Fruit fly (Drosophila melanogaster) whole organism, embryonic: ENCODE measurements around the gene CG3764.

ENCODE experiments used
- BEAF-32 ChIP-seq: fragments of 200-800 bp; sonication (Bioruptor generic); optimal IDR thresholded peaks from 3 replicates; lab custom pipeline; 2017; ENCODE audit warnings: missing biosample characterization, missing genetic modification characterization, mild to moderate bottlenecking, moderate library complexity, missing genetic modification reagents
- Bgb ChIP-seq: fragments of 200-800 bp; sonication (Bioruptor generic); IDR thresholded peaks from 2 replicates; pipeline ENCODE4 v1.3.6; 2022; ENCODE audit warnings: missing biosample characterization, missing genetic modification characterization; ENCODE audit not compliant: partially characterized antibody
- CG14014 ChIP-seq: fragments of 200-800 bp; sonication (Bioruptor generic); IDR thresholded peaks from 2 replicates; pipeline ENCODE4 v1.3.6; 2022; ENCODE audit warnings: missing biosample characterization, missing genetic modification characterization
- CG14710 ChIP-seq: fragments of 200-800 bp; sonication (Bioruptor generic); optimal IDR thresholded peaks from 3 replicates; lab custom pipeline; 2019; ENCODE audit warnings: missing biosample characterization, mild to moderate bottlenecking, missing genetic modification characterization, moderate library complexity
- CG15514 ChIP-seq: fragments of 200-800 bp; sonication (Bioruptor generic); optimal IDR thresholded peaks from 3 replicates; lab custom pipeline; 2017; ENCODE audit warnings: missing biosample characterization, missing genetic modification characterization, mild to moderate bottlenecking, moderate library complexity, missing genetic modification reagents
- CG15601 ChIP-seq: fragments of 200-800 bp; sonication (Bioruptor generic); optimal IDR thresholded peaks from 3 replicates; lab custom pipeline; 2019; ENCODE audit warnings: missing biosample characterization, mild to moderate bottlenecking, missing genetic modification characterization, moderate library complexity
- CG16813 ChIP-seq: fragments of 200-800 bp; sonication (Bioruptor generic); IDR thresholded peaks from 3 replicates; pipeline ENCODE4 v1.3.6; 2022; ENCODE audit warnings: missing biosample characterization, missing genetic modification characterization; ENCODE audit not compliant: partially characterized antibody
- CG2116 ChIP-seq: fragments of 200-800 bp; sonication (Bioruptor generic); optimal IDR thresholded peaks from 3 replicates; lab custom pipeline; 2018; ENCODE audit warnings: missing biosample characterization, mild to moderate bottlenecking, missing genetic modification characterization
- CG2889 ChIP-seq: fragments of 200-800 bp; sonication (Bioruptor generic); IDR thresholded peaks from 3 replicates; pipeline ENCODE4 v1.3.6; 2022; ENCODE audit warnings: missing biosample characterization, missing genetic modification characterization
- CG3726 ChIP-seq: fragments of 200-800 bp; sonication (Bioruptor generic); IDR thresholded peaks from 3 replicates; pipeline ENCODE4, ENCODE4 v1.3.6; 2022; ENCODE audit warnings: missing biosample characterization, missing genetic modification characterization
- CG3995 ChIP-seq: fragments of 200-800 bp; sonication (Bioruptor generic); optimal IDR thresholded peaks from 3 replicates; lab custom pipeline; 2016; ENCODE audit warnings: missing biosample characterization, missing genetic modification characterization
- CG4617 ChIP-seq: fragments of 200-800 bp; sonication (Bioruptor generic); optimal IDR thresholded peaks from 3 replicates; lab custom pipeline; 2016; ENCODE audit warnings: missing biosample characterization, missing genetic modification characterization, borderline replicate concordance
- CG5245 ChIP-seq: fragments of 200-800 bp; sonication (Bioruptor generic); optimal IDR thresholded peaks from 3 replicates; lab custom pipeline; 2016; ENCODE audit warnings: missing biosample characterization, missing genetic modification characterization
- CG6765 ChIP-seq: fragments of 200-800 bp; sonication (Bioruptor generic); optimal IDR thresholded peaks from 3 replicates; lab custom pipeline; 2017; ENCODE audit warnings: missing biosample characterization, mild to moderate bottlenecking, missing genetic modification characterization
- CG6791 ChIP-seq: fragments of 200-800 bp; sonication (Bioruptor generic); IDR thresholded peaks from 3 replicates; pipeline ENCODE4 v1.3.6; 2022; ENCODE audit warnings: missing biosample characterization, missing genetic modification characterization; ENCODE audit not compliant: partially characterized antibody
- CG7963 ChIP-seq: fragments of 200-800 bp; sonication (Bioruptor generic); IDR thresholded peaks from 3 replicates; pipeline ENCODE4 v1.3.6; 2022; ENCODE audit warnings: missing biosample characterization, missing genetic modification characterization; ENCODE audit not compliant: partially characterized antibody
- CTCF ChIP-seq: fragments of 200-800 bp; sonication (Bioruptor generic); optimal IDR thresholded peaks from 2 replicates; lab custom pipeline; 2017; ENCODE audit warnings: missing biosample characterization, mild to moderate bottlenecking, missing genetic modification characterization, moderate library complexity
- Dp ChIP-seq: fragments of 200-800 bp; sonication (Bioruptor generic); optimal IDR thresholded peaks from 2 replicates; lab custom pipeline; 2018; ENCODE audit warnings: missing biosample characterization, mild to moderate bottlenecking, missing genetic modification characterization, moderate library complexity
- Dref ChIP-seq: fragments of 200-800 bp; sonication (Bioruptor generic); IDR thresholded peaks from 2 replicates; pipeline ENCODE4 v1.3.6; 2022; ENCODE audit warnings: missing biosample characterization, missing genetic modification characterization
- Drgx ChIP-seq: fragments of 200-800 bp; sonication (Bioruptor generic); IDR thresholded peaks from 2 replicates; pipeline ENCODE4 v1.3.6; 2022; ENCODE audit warnings: missing biosample characterization, missing genetic modification characterization
- Ets97D ChIP-seq: fragments of 200-800 bp; sonication (Bioruptor generic); optimal IDR thresholded peaks from 3 replicates; lab custom pipeline; 2016; ENCODE audit warnings: missing biosample characterization, missing genetic modification characterization
- Hr3 ChIP-seq: fragments of 200-800 bp; sonication (Bioruptor generic); optimal IDR thresholded peaks from 3 replicates; lab custom pipeline; 2016; ENCODE audit warnings: missing biosample characterization, missing genetic modification characterization
- Nf-YC ChIP-seq: fragments of 200-800 bp; optimal IDR thresholded peaks from 3 replicates; lab custom pipeline; 2019; ENCODE audit warnings: missing biosample characterization, mild to moderate bottlenecking, missing genetic modification characterization, moderate library complexity
- Oli ChIP-seq: fragments of 200-800 bp; sonication (Bioruptor generic); optimal IDR thresholded peaks from 2 replicates; lab custom pipeline; 2018; ENCODE audit warnings: missing biosample characterization, mild to moderate bottlenecking, missing genetic modification characterization, moderate library complexity
- Opbp ChIP-seq: fragments of 200-800 bp; sonication (Bioruptor generic); IDR thresholded peaks from 3 replicates; pipeline ENCODE4 v1.3.6; 2022; ENCODE audit warnings: missing biosample characterization, missing genetic modification characterization; ENCODE audit not compliant: partially characterized antibody
- Sry-δ ChIP-seq: fragments of 200-800 bp; sonication (Bioruptor generic); optimal IDR thresholded peaks from 2 replicates; lab custom pipeline; 2016; ENCODE audit warnings: missing biosample characterization, missing genetic modification characterization
- amos ChIP-seq: fragments of 200-800 bp; sonication (Bioruptor generic); IDR thresholded peaks from 2 replicates; pipeline ENCODE4 v1.3.6; 2022; ENCODE audit warnings: missing biosample characterization, missing genetic modification characterization; ENCODE audit not compliant: partially characterized antibody
- ato ChIP-seq: fragments of 200-800 bp; sonication (Bioruptor generic); IDR thresholded peaks from 2 replicates; pipeline ENCODE4 v1.3.6; 2022; ENCODE audit warnings: missing biosample characterization, missing genetic modification characterization; ENCODE audit not compliant: partially characterized antibody
- bbx ChIP-seq: fragments of 200-800 bp; sonication (Bioruptor generic); IDR thresholded peaks from 2 replicates; pipeline ENCODE4 v1.3.6; 2022; ENCODE audit warnings: missing biosample characterization, missing genetic modification characterization; ENCODE audit not compliant: partially characterized antibody
- chinmo ChIP-seq: fragments of 200-800 bp; sonication (Bioruptor generic); IDR thresholded peaks from 4 replicates; pipeline ENCODE4 v1.3.6; 2022; ENCODE audit warnings: missing biosample characterization, missing genetic modification characterization; ENCODE audit not compliant: partially characterized antibody
- ewg ChIP-seq: fragments of 200-800 bp; sonication (Bioruptor generic); optimal IDR thresholded peaks from 3 replicates; lab custom pipeline; 2017; ENCODE audit warnings: mild to moderate bottlenecking, missing biosample characterization, missing genetic modification reagents, missing genetic modification characterization
- jigr1 ChIP-seq: fragments of 200-800 bp; sonication (Bioruptor generic); IDR thresholded peaks from 3 replicates; pipeline ENCODE4 v1.3.6; 2022; ENCODE audit warnings: missing biosample characterization, missing genetic modification characterization
- klu ChIP-seq: fragments of 200-800 bp; sonication (Bioruptor generic); IDR thresholded peaks from 2 replicates; pipeline ENCODE4 v1.3.6; 2022; ENCODE audit warnings: missing biosample characterization, missing genetic modification characterization
- knrl ChIP-seq: fragments of 200-800 bp; sonication (Bioruptor generic); IDR thresholded peaks from 3 replicates; pipeline ENCODE4 v1.3.6; 2022; ENCODE audit warnings: missing biosample characterization, missing genetic modification characterization; ENCODE audit not compliant: partially characterized antibody
- lbe ChIP-seq: fragments of 200-800 bp; sonication (Bioruptor generic); optimal IDR thresholded peaks from 2 replicates; lab custom pipeline; 2016; ENCODE audit warnings: missing biosample characterization, mild to moderate bottlenecking, missing genetic modification characterization
- nerfin-1 ChIP-seq: fragments of 200-800 bp; sonication (Bioruptor generic); optimal IDR thresholded peaks from 3 replicates; lab custom pipeline; 2019; ENCODE audit warnings: missing biosample characterization, mild to moderate bottlenecking, missing genetic modification characterization, moderate library complexity
- nerfin-2 ChIP-seq: fragments of 200-800 bp; sonication (Bioruptor generic); IDR thresholded peaks from 2 replicates; pipeline ENCODE4 v1.3.6; 2022; ENCODE audit warnings: missing biosample characterization, missing genetic modification characterization; ENCODE audit not compliant: partially characterized antibody
- pzg ChIP-seq: fragments of 200-800 bp; sonication (Bioruptor generic); optimal IDR thresholded peaks from 3 replicates; lab custom pipeline; 2018; ENCODE audit warnings: missing biosample characterization, mild to moderate bottlenecking, missing genetic modification characterization, moderate library complexity
- sc ChIP-seq, 3 experiments: fragments of >200 bp in 2 of 3; fragments of 200-800 bp in 1 of 3; sonication (Bioruptor generic) in 1 of 3; optimal IDR thresholded peaks; 2 replicates in 2 of 3; 3 replicates in 1 of 3; lab custom pipeline; 2017; ENCODE audit warnings: mild to moderate bottlenecking in 1 of 3, missing biosample characterization in 1 of 3, missing genetic modification characterization in 1 of 3, missing genetic modification reagents in 1 of 3
- seq ChIP-seq: fragments of 200-800 bp; sonication (Bioruptor generic); IDR thresholded peaks from 2 replicates; pipeline ENCODE4 v1.3.6; 2022; ENCODE audit warnings: missing biosample characterization, missing genetic modification characterization
- slbo ChIP-seq: fragments of 200-800 bp; sonication (Bioruptor generic); IDR thresholded peaks from 2 replicates; pipeline ENCODE4 v1.3.6; 2022; ENCODE audit warnings: missing biosample characterization, missing genetic modification characterization
- sna ChIP-seq: fragments of 200-800 bp; sonication (Bioruptor generic); IDR thresholded peaks from 2 replicates; pipeline ENCODE4 v1.3.6; 2022; ENCODE audit warnings: missing biosample characterization, missing genetic modification characterization; ENCODE audit not compliant: partially characterized antibody
- so ChIP-seq: fragments of 200-800 bp; sonication (Bioruptor generic); IDR thresholded peaks from 3 replicates; pipeline ENCODE4 v1.3.6; 2022; ENCODE audit warnings: missing biosample characterization, missing genetic modification characterization
- tll ChIP-seq, 2 experiments: fragments of 200-800 bp in 1 of 2; fragments of >200 bp in 1 of 2; sonication (Bioruptor generic) in 1 of 2; optimal IDR thresholded peaks; 2 replicates each; lab custom pipeline; 2017 to 2019; ENCODE audit warnings: missing biosample characterization in 2 of 2, missing genetic modification characterization in 2 of 2, mild to moderate bottlenecking in 1 of 2, moderate library complexity in 1 of 2
- unc-4 ChIP-seq: fragments of 200-800 bp; sonication (Bioruptor generic); IDR thresholded peaks from 2 replicates; pipeline ENCODE4 v1.3.6; 2022; ENCODE audit warnings: missing biosample characterization, missing genetic modification characterization; ENCODE audit not compliant: partially characterized antibody
- zen2 ChIP-seq: fragments of 200-800 bp; sonication (Bioruptor generic); IDR thresholded peaks from 3 replicates; pipeline ENCODE4 v1.3.6; 2022; ENCODE audit warnings: missing biosample characterization, missing genetic modification characterization; ENCODE audit not compliant: partially characterized antibody

CG3764 gene

DNA sequence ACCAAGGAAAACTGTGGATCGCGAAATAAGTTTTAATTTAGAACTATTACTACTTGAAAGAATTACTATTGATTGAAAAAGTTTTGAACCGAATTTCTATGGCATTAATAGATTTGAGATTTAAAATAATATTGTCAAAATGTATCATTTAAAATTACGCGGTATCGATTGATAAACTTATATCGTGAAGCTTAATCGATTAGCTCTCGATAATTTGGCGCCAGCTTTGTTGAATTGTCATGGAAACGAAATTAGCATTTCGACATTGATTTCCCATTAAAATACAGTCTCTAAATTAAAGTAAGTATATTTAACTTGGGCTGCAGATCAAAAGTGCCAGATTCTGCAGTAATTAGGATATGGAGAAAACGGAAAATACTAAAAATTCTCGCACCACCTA lies 14.9 kb upstream of the CG3764 start, which contains the start of gene CG7730 (continued):
- peak; percentile 18; the same call in 1 of the 3 replicates for TF ChIP-seq knrl (GFP tag; lab: Robert Waterston, UW)
- TF ChIP-seq Opbp (GFP tag; lab: Robert Waterston, UW): peak; percentile 63; the same call in 2 of the 3 replicates
- peak; percentile 81 for TF ChIP-seq Dp
- TF ChIP-seq ato (GFP tag; lab: Robert Waterston, UW): peak; percentile 16; the same call in 1 of the 2 replicates
- peak; percentile 58; the same call in 1 of the 2 replicates for TF ChIP-seq bbx (GFP tag; lab: Robert Waterston, UW)
- TF ChIP-seq nerfin-2 (GFP tag; lab: Robert Waterston, UW): peak; percentile 63; the same call in 1 of the 2 replicates
- TF ChIP-seq klu: no peak
- TF ChIP-seq unc-4 (GFP tag; lab: Robert Waterston, UW): 0 out of 2 replicates have a peak, but pooled peaks have one; percentile 45
- TF ChIP-seq CG2116: peak; percentile 29
- TF ChIP-seq Sry-δ (GFP tag; lab: Kevin White, UChicago): peak; percentile 6
- peak; percentile 75 for TF ChIP-seq CG6791 (GFP tag; lab: Robert Waterston, UW)
- TF ChIP-seq jigr1 (GFP tag; lab: Robert Waterston, UW): no peak
- TF ChIP-seq CG3995 (GFP tag; lab: Kevin White, UChicago): no peak
- no peak for TF ChIP-seq CG6765 (GFP tag; lab: Kevin White, UChicago)
- peak; percentile 38 for TF ChIP-seq BEAF-32
- no peak for TF ChIP-seq ewg (GFP tag; lab: Kevin White, UChicago)
- TF ChIP-seq CG16813 (GFP tag; lab: Robert Waterston, UW): peak; percentile 40; the same call in 1 of the 3 replicates
- peak; percentile 61 for TF ChIP-seq Dref (GFP tag; lab: Robert Waterston, UW)
- TF ChIP-seq seq (GFP tag; lab: Robert Waterston, UW): no peak
- TF ChIP-seq CG14014 (GFP tag; lab: Robert Waterston, UW): no peak
- TF ChIP-seq sc (optimal IDR thresholded peaks at IDR 0.05; lab: Kevin White, UChicago): no peak
- no peak for TF ChIP-seq sc (GFP tag; optimal IDR thresholded peaks at IDR 0.05; lab: Kevin White, UChicago)
- no peak for TF ChIP-seq lbe (GFP tag; lab: Kevin White, UChicago)
- TF ChIP-seq Oli: no peak
- TF ChIP-seq amos: peak; percentile 47; the same call in 1 of the 2 replicates
- peak; percentile 2 for TF ChIP-seq pzg (GFP tag; lab: Kevin White, UChicago)
- TF ChIP-seq Drgx (GFP tag; lab: Robert Waterston, UW): no peak
- peak; percentile 79 for TF ChIP-seq zen2 (GFP tag; lab: Robert Waterston, UW)
- TF ChIP-seq CG7963: peak; percentile 48; the same call in 1 of the 3 replicates
- TF ChIP-seq nerfin-1 (tag; lab: Kevin White, UChicago): no peak
- TF ChIP-seq Bgb (GFP tag; lab: Robert Waterston, UW): peak; percentile 55; the same call in 1 of the 2 replicates
- no peak for TF ChIP-seq so
- no peak for TF ChIP-seq CG15601 (tag; lab: Kevin White, UChicago)
- no peak for TF ChIP-seq CG5245 (GFP tag; lab: Kevin White, UChicago)
- TF ChIP-seq, all 482 proteins: peak for 31

DNA sequence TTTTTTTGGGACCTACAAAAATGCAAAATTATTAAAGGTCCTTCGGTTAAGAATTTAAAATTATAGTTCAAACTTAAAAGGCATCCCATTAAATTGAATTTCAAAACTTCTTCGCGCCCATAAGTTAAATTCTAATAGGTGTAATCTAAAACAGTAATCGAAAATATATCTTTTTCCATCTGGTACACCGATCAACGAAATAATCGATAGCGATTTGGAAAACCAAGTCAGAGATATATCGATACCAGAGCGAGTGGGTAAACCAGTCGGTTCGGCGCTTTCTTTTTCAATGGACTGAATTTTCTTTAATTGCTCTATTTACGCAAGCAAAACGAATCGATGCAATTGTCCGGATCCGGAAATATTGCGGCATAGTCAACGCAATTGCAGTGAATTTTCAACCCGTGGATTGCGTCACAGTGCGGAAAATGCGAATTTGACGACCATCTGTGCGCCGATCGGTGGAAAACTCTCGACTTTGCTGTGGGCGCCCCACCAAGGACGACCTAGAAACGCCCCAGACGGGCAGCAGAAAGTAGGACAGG lies 11.8 kb upstream of the CG3764 start, which contains the start of gene Fit2:
Gene Fit2 (plus strand): TSS at position 234 of the 545 bp plus-strand sequence.
- peak; percentile 49 for TF ChIP-seq CG15514 (GFP tag; lab: Kevin White, UChicago)
- TF ChIP-seq sna (GFP tag; lab: Robert Waterston, UW): peak; percentile 95
- TF ChIP-seq CG3726: no peak
- peak; percentile 75 for TF ChIP-seq Sry-δ (GFP tag; lab: Kevin White, UChicago)
- peak; percentile 33 for TF ChIP-seq CG4617 (GFP tag; lab: Kevin White, UChicago)
- peak; percentile 34 for TF ChIP-seq CTCF (GFP tag; lab: Kevin White, UChicago)
- peak; percentile 99 for TF ChIP-seq CG6791 (GFP tag; lab: Robert Waterston, UW)
- TF ChIP-seq chinmo (GFP tag; lab: Robert Waterston, UW): peak; percentile 99
- TF ChIP-seq Nf-YC (tag; lab: Kevin White, UChicago): no peak
- TF ChIP-seq knrl (GFP tag; lab: Robert Waterston, UW): peak; percentile 83
- TF ChIP-seq Ets97D (GFP tag; lab: Kevin White, UChicago): peak; percentile 7
- TF ChIP-seq Hr3: no peak
- TF ChIP-seq CG2889 (GFP tag; lab: Robert Waterston, UW): no peak
- peak; percentile 99 for TF ChIP-seq Bgb (GFP tag; lab: Robert Waterston, UW)
- peak; percentile 76 for TF ChIP-seq CG14710 (tag; lab: Kevin White, UChicago)
- TF ChIP-seq BEAF-32: peak; percentile 75
- no peak for TF ChIP-seq slbo (GFP tag; lab: Robert Waterston, UW)
- no peak for TF ChIP-seq tll (GFP tag; optimal IDR thresholded peaks at IDR 0.05; lab: Kevin White, UChicago)
